1 fruit fly cellular context compared by ENCODE assay signal in the genomic region with DNA sequence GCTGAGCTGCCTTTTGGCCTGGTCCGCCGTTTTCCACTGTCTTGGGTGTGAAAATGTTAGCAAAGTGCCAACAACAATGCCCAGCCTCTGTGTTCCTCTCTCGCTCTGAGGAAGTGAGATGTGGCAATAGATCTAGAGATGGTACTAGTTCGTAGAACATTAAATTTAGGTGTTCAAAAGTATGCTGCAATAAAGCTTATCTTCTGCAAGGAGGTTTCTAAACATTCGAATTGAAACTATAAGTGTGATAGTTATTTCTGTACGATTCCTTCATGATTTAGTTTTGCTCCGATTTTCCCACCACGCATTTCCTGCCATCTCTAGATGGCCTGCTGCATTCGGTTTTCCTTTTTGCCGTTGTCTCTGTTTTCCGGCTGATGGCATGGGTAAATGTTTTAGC.
TF ChIP-seq lines count a peak whose summit lies in the region.

No protein-coding gene starts in this region.

TF ChIP-seq in whole organism, embryonic, 481 proteins besides CTCF, POLR2A, EP300 and RAD21 (continued from another document):
- TF ChIP-seq CG12391 (tag; optimal IDR thresholded peaks at IDR 0.05; lab: Kevin White, UChicago), result peak; percentile 9
- TF ChIP-seq CG9797 (GFP tag; optimal IDR thresholded peaks at IDR 0.05; lab: Kevin White, UChicago), result no peak
- no peak for TF ChIP-seq Usf (GFP tag; optimal IDR thresholded peaks at IDR 0.05; lab: Kevin White, UChicago)
- no peak for TF ChIP-seq z (GFP tag; IDR thresholded peaks at IDR 0.05; lab: Robert Waterston, UW)
- no peak for TF ChIP-seq phol (tag; optimal IDR thresholded peaks at IDR 0.05; lab: Kevin White, UChicago)
- TF ChIP-seq Lpt (GFP tag; optimal IDR thresholded peaks at IDR 0.05; lab: Kevin White, UChicago), result no peak
- TF ChIP-seq Dip2 (GFP tag; IDR thresholded peaks at IDR 0.05; lab: Robert Waterston, UW), result no peak
- no peak for TF ChIP-seq usp (GFP tag; optimal IDR thresholded peaks at IDR 0.05; lab: Kevin White, UChicago)
- TF ChIP-seq CG1024 (GFP tag; IDR thresholded peaks at IDR 0.05; lab: Robert Waterston, UW), result no peak
- TF ChIP-seq zfh1 (GFP tag; IDR thresholded peaks at IDR 0.05; lab: Robert Waterston, UW), result no peak
